Worm (Caenorhabditis elegans) whole organism, late embryonic: ENCODE data around the gene C25F9.8.

Source experiments
- F13H6.1 ChIP-seq: sonication (generic microtip); optimal IDR thresholded peaks from 2 replicates; lab custom pipeline; 2016; ENCODE audit warnings: missing genetic modification characterization, missing compliant biosample characterization
- K02D7.2 ChIP-seq: sonication (generic microtip); optimal IDR thresholded peaks from 2 replicates; lab custom pipeline; 2017; ENCODE audit warnings: mild to moderate bottlenecking, missing genetic modification characterization, missing compliant biosample characterization
- Y22D7AL.16 ChIP-seq: sonication (generic microtip); optimal IDR thresholded peaks from 2 replicates; lab custom pipeline; 2016; ENCODE audit warnings: missing genetic modification characterization, missing compliant biosample characterization
- ceh-14 ChIP-seq: sonication (generic microtip); optimal IDR thresholded peaks from 2 replicates; lab custom pipeline; 2016; ENCODE audit warnings: missing genotype, missing genetic modification characterization, missing compliant biosample characterization
- ceh-22 ChIP-seq: sonication (generic microtip); optimal IDR thresholded peaks from 2 replicates; lab custom pipeline; 2017; ENCODE audit warnings: missing biosample characterization, missing genetic modification characterization
- ceh-31 ChIP-seq: sonication (generic microtip); optimal IDR thresholded peaks from 2 replicates; lab custom pipeline; 2016; ENCODE audit warnings: missing genetic modification characterization, missing compliant biosample characterization
- ceh-34 ChIP-seq: sonication (generic microtip); optimal IDR thresholded peaks from 2 replicates; lab custom pipeline; 2016; ENCODE audit warnings: mild to moderate bottlenecking, missing genetic modification characterization, missing compliant biosample characterization
- ceh-48 ChIP-seq: sonication (generic microtip); optimal IDR thresholded peaks from 2 replicates; lab custom pipeline; 2016; ENCODE audit warnings: missing genetic modification characterization, inconsistent platforms, missing compliant biosample characterization
- che-1 ChIP-seq: sonication (generic microtip); optimal IDR thresholded peaks from 2 replicates; lab custom pipeline; 2016; ENCODE audit warnings: mild to moderate bottlenecking, missing genetic modification characterization, missing compliant biosample characterization
- dmd-4 ChIP-seq: sonication (generic microtip); optimal IDR thresholded peaks from 2 replicates; lab custom pipeline; 2016; ENCODE audit warnings: borderline replicate concordance, missing genetic modification characterization, missing compliant biosample characterization
- dve-1 ChIP-seq: sonication (generic microtip); optimal IDR thresholded peaks from 2 replicates; lab custom pipeline; 2017; ENCODE audit warnings: antibody characterized with exemption, mild to moderate bottlenecking, missing genetic modification characterization, missing compliant biosample characterization
- elt-2 ChIP-seq: sonication (generic microtip); optimal IDR thresholded peaks from 2 replicates; lab custom pipeline; 2016; ENCODE audit warnings: missing genetic modification reagents, missing genetic modification characterization, missing compliant biosample characterization
- fkh-6 ChIP-seq: sonication (generic microtip); optimal IDR thresholded peaks from 2 replicates; lab custom pipeline; 2016; ENCODE audit warnings: missing genetic modification characterization, missing compliant biosample characterization
- hlh-13 ChIP-seq: fragments of 200-800 bp; sonication (Bioruptor generic); optimal IDR thresholded peaks from 2 replicates; lab custom pipeline; 2018; ENCODE audit warnings: mild to moderate bottlenecking, missing genetic modification characterization, missing compliant biosample characterization
- hlh-6 ChIP-seq: sonication (generic microtip); optimal IDR thresholded peaks from 2 replicates; lab custom pipeline; 2016; ENCODE audit warnings: missing genotype, missing genetic modification characterization, missing compliant biosample characterization
- lim-6 ChIP-seq: sonication (generic microtip); optimal IDR thresholded peaks from 2 replicates; lab custom pipeline; 2016; ENCODE audit warnings: missing genetic modification characterization, missing compliant biosample characterization
- lin-11 ChIP-seq: fragments of 200-800 bp; sonication (Bioruptor generic); optimal IDR thresholded peaks from 2 replicates; lab custom pipeline; 2018; ENCODE audit warnings: mild to moderate bottlenecking, missing genetic modification characterization, missing compliant biosample characterization
- odd-2 ChIP-seq: sonication (generic microtip); optimal IDR thresholded peaks from 2 replicates; lab custom pipeline; 2017; ENCODE audit warnings: antibody characterized with exemption, mild to moderate bottlenecking, missing genetic modification characterization, missing compliant biosample characterization
- pha-2 ChIP-seq: sonication (generic microtip); optimal IDR thresholded peaks from 2 replicates; lab custom pipeline; 2017; ENCODE audit warnings: mild to moderate bottlenecking, missing genetic modification characterization, missing compliant biosample characterization
- sox-2 ChIP-seq: fragments of 200-800 bp; sonication (Bioruptor generic); IDR thresholded peaks from 2 replicates; pipeline ENCODE4 v1.3.6; 2022; ENCODE audit warnings: missing genetic modification reagents, missing genetic modification characterization, missing compliant biosample characterization
- syd-9 ChIP-seq: sonication (generic microtip); optimal IDR thresholded peaks from 2 replicates; lab custom pipeline; 2016; ENCODE audit warnings: mild to moderate bottlenecking, missing genetic modification characterization, moderate library complexity, missing compliant biosample characterization
- unc-42 ChIP-seq: sonication (generic microtip); optimal IDR thresholded peaks from 2 replicates; lab custom pipeline; 2016; ENCODE audit warnings: missing genotype, missing genetic modification characterization, missing compliant biosample characterization
- unc-55 ChIP-seq: sonication (generic microtip); optimal IDR thresholded peaks from 2 replicates; lab custom pipeline; 2017; ENCODE audit warnings: missing biosample characterization, missing genetic modification reagents, missing genetic modification characterization

Gene C25F9.8

DNA sequence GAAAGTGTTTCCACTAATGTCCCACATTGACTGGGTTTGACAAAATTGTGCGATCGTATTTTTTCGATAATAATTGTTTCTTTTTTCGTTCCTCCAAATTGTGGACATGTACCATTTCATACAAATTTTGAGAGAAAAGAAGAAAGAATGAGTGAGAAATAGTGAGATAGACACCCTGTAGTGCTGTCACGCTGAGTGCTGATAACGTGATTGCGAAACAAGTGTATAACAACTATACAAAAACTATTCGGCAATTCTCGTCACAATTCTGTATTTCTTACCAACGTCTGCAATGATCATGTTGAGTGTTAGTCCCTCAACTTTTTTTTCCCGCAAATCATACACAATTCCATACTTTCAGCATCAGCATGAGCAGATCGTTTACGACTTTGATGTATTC is 41.5 kb downstream of the C25F9.8 start, which contains the start of gene C25F9.14:
C25F9.14 (plus strand) TSS at position 178 of the 400 bp plus-strand sequence.
- no peak for TF ChIP-seq Y22D7AL.16 (tag; lab: Kevin White, UChicago)
- TF ChIP-seq F13H6.1 (tag; lab: Kevin White, UChicago) = no peak
- TF ChIP-seq dmd-4 = no peak
- TF ChIP-seq unc-42 = no peak
- no peak for TF ChIP-seq che-1 (tag; lab: Kevin White, UChicago)
- TF ChIP-seq elt-2 (tag; lab: Kevin White, UChicago) = no peak
- TF ChIP-seq lim-6 = no peak
- no peak for TF ChIP-seq K02D7.2 (tag; lab: Kevin White, UChicago)

DNA sequence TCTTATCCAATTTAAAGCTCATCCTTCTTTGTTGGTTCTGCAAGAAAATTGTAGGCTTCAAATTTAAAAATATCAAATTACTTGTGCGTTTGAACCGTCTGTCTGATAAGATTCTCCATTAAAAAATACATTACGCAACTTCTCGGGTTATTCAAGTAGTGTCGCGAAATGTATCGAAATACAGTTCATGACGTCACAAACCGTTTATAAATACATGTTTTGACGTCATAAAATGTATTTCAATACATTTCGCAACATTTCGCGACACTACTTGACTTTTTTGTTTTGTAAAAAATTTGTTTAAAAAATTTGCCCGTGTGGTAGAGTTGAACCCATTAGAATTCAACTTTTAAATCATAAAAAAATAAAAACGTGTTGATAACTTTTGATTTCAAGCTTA is 48.7 kb downstream of the C25F9.8 start:
- TF ChIP-seq F13H6.1 (tag; lab: Kevin White, UChicago) (no peak), lin-11 (tag; lab: Kevin White, UChicago) (no peak), dmd-4 (no peak), dve-1 (tag; lab: Kevin White, UChicago) (no peak), ceh-31 (tag; lab: Kevin White, UChicago) (no peak), hlh-6 (tag; lab: Kevin White, UChicago) (no peak), ceh-14 (no peak), fkh-6 (no peak), syd-9 (tag; lab: Kevin White, UChicago) (no peak), ceh-48 (tag; lab: Kevin White, UChicago) (no peak), ceh-34 (tag; lab: Kevin White, UChicago) (no peak), ceh-22 (tag; lab: Kevin White, UChicago) (no peak), sox-2 (GFP tag; lab: Robert Waterston, UW) (no peak)
- TF ChIP-seq, all 69 proteins: peak for 0

DNA sequence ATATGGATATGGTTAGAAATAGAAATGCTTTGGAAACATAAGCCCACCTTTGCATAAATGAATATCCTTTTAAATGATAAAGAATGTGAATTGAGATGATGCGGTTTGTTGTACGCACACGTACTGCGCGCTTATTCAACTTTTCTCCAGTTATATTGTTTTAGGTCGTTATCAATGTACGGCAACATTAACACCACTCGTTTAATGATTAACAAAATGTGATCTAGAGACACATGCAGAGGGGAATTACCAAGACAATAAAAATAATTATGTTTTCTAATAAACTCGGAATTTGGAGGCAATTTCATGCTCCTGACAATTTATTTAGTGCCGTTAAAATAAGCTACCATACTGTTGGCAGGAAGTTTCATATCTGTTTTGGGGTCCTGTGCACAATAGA is 50.6 kb downstream of the C25F9.8 start, which contains the start of gene M04C3.1:
M04C3.1 (minus strand) TSS at position 164 of the 400 bp plus-strand sequence.
- TF ChIP-seq unc-55 (GFP tag; lab: Kevin White, UChicago) (no peak), ceh-22 (tag; lab: Kevin White, UChicago) (no peak), hlh-13 (GFP tag; lab: Kevin White, UChicago) (no peak), pha-2 (tag; lab: Kevin White, UChicago) (no peak), lin-11 (tag; lab: Kevin White, UChicago) (no peak), odd-2 (no peak)
